Worm (Caenorhabditis elegans): ENCODE data around the gene F41H10.2.

DNA sequence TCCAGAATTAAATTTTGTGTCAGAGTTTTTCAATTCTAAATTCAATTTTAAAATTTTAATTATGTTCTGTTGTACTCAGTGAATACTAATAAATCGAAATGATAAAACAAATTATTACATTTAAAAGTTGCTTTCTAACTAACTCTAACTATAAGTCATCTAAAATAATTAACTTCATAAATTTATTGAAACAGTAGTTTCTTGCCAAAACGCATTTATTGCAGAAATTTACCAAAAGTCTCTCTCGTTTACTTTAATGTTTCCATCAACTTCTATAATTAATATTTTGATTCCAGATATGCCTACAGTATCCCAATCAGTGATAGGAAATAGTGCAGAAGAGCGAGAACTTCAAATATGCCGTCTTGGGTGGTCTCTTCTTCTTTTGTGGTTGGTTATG lies 19.2 kb downstream of the F41H10.2 start, which contains the start of gene ZK616.1:
- TF ChIP-seq eor-1 (tag; optimal IDR thresholded peaks at IDR 0.05) (no peak), elt-2 (tag; optimal IDR thresholded peaks at IDR 0.05) (no peak), nhr-28 (tag; optimal IDR thresholded peaks at IDR 0.05) (no peak), ceh-82 (tag; optimal IDR thresholded peaks at IDR 0.05) (no peak), hmg-11 (tag; optimal IDR thresholded peaks at IDR 0.05) (no peak), mml-1 (tag; optimal IDR thresholded peaks at IDR 0.05) (no peak), elt-1 (tag; optimal IDR thresholded peaks at IDR 0.05) (no peak)
